Fruit fly (Drosophila melanogaster) whole organism, embryonic: ENCODE data around the gene tho2.

Source experiments
- CG9215 ChIP-seq: fragments of 200-800 bp; sonication (Bioruptor generic); IDR thresholded peaks from 2 replicates; pipeline ENCODE4 v1.3.6; 2022; ENCODE audit warnings: missing biosample characterization, missing genetic modification characterization
- D19A ChIP-seq: fragments of 200-800 bp; optimal IDR thresholded peaks from 3 replicates; lab custom pipeline; 2019; ENCODE audit warnings: missing biosample characterization, mild to moderate bottlenecking, missing genetic modification characterization, moderate library complexity
- ERR ChIP-seq: fragments of 200-800 bp; sonication (Bioruptor generic); optimal IDR thresholded peaks from 2 replicates; lab custom pipeline; 2016; ENCODE audit warnings: missing biosample characterization, missing genetic modification characterization
- GATAe ChIP-seq: fragments of 200-800 bp; sonication (Bioruptor generic); conservative IDR thresholded peaks from 2 replicates; pipeline ENCODE4 v1.3.6; 2022; ENCODE audit warnings: missing biosample characterization, missing genetic modification characterization
- oc ChIP-seq: fragments of 200-800 bp; sonication (Bioruptor generic); optimal IDR thresholded peaks from 2 replicates; lab custom pipeline; 2018; ENCODE audit warnings: missing biosample characterization, mild to moderate bottlenecking, missing genetic modification characterization, moderate library complexity
- pan ChIP-seq, 4 experiments: fragments of >200 bp in 3 of 4; fragments of 200-800 bp in 1 of 4; sonication (Bioruptor generic) in 1 of 4; optimal IDR thresholded peaks in 3 of 4; IDR thresholded peaks in 1 of 4; 2 replicates each; pipeline versions ENCODE4 v1.3.6 to Lab custom; 2017 to 2022; ENCODE audit warnings: missing biosample characterization in 2 of 4, missing genetic modification characterization in 2 of 4, mixed read lengths in 1 of 4
- psq ChIP-seq: fragments of 200-800 bp; sonication (Bioruptor generic); optimal IDR thresholded peaks from 2 replicates; lab custom pipeline; 2017; ENCODE audit warnings: missing biosample characterization, missing genetic modification characterization

- TF ChIP-seq D19A (tag; lab: Kevin White, UChicago) = peak; percentile 40
- no peak for TF ChIP-seq GATAe (GFP tag; lab: Robert Waterston, UW)
- TF ChIP-seq psq = no peak
- TF ChIP-seq pan (optimal IDR thresholded peaks at IDR 0.05; lab: Kevin White, UChicago) = no peak
- no peak for TF ChIP-seq pan (GFP tag; optimal IDR thresholded peaks at IDR 0.05 in 1 of 2, IDR thresholded peaks at IDR 0.05 in 1 of 2)
- TF ChIP-seq CG9215 = no peak
- TF ChIP-seq ERR (GFP tag; lab: Kevin White, UChicago) = peak; percentile 60
- TF ChIP-seq oc (tag; lab: Kevin White, UChicago) = peak; percentile 76
These were observed 48.4 kb upstream of the tho2 start for dm6 chr2L:2193357-2193780.
